Worm (Caenorhabditis elegans): Measurements from ENCODE around the gene unc-24.

unc-24 gene

ce11 chrIV:7961889-7962342, 17.8 kb upstream of the unc-24 start:
- no peak for TF ChIP-seq F13H6.1 (tag; optimal IDR thresholded peaks at IDR 0.05)
- TF ChIP-seq nhr-237 (tag; optimal IDR thresholded peaks at IDR 0.05) = no peak
- no peak for TF ChIP-seq Y55F3AM.14 (GFP tag; optimal IDR thresholded peaks at IDR 0.05)
- no peak for TF ChIP-seq elt-3 (tag; optimal IDR thresholded peaks at IDR 0.05)
- TF ChIP-seq ztf-1 (GFP tag; conservative IDR thresholded peaks at IDR 0.05) = no peak
- no peak for TF ChIP-seq sem-4 (tag; optimal IDR thresholded peaks at IDR 0.05)
- no peak for TF ChIP-seq nhr-11 (tag; optimal IDR thresholded peaks at IDR 0.05)
- TF ChIP-seq unc-62 (GFP tag; optimal IDR thresholded peaks at IDR 0.05) = no peak
- no peak for TF ChIP-seq nhr-21 (tag; optimal IDR thresholded peaks at IDR 0.05)
- no peak for TF ChIP-seq aly-2 (tag; optimal IDR thresholded peaks at IDR 0.05)
- TF ChIP-seq nhr-77 (tag; optimal IDR thresholded peaks at IDR 0.05) = no peak
- no peak for TF ChIP-seq lsy-2 (tag; optimal IDR thresholded peaks at IDR 0.05)
- no peak for TF ChIP-seq ceh-16 (tag; optimal IDR thresholded peaks at IDR 0.05)
- no peak for TF ChIP-seq snpc-4 (tag; optimal IDR thresholded peaks at IDR 0.05)

- TF ChIP-seq peb-1 (tag; optimal IDR thresholded peaks at IDR 0.05) = no peak
- no peak for TF ChIP-seq ceh-82 (tag; optimal IDR thresholded peaks at IDR 0.05)
These were observed 12.7 kb upstream of the unc-24 start, which contains the start of gene F57H12.5 for ce11 chrIV:7967006-7967405. Gene F57H12.5, plus strand, starts transcription at chrIV:7967306.

- TF ChIP-seq lin-13 (GFP tag; optimal IDR thresholded peaks at IDR 0.05) (no peak), aly-2 (tag; optimal IDR thresholded peaks at IDR 0.05) (no peak), snpc-4 (tag; optimal IDR thresholded peaks at IDR 0.05) (no peak), gmeb-1 (tag; optimal IDR thresholded peaks at IDR 0.05) (no peak), unc-62 (GFP tag; optimal IDR thresholded peaks at IDR 0.05) (no peak), lin-39 (tag; optimal IDR thresholded peaks at IDR 0.05) (no peak), sma-9 (GFP tag; optimal IDR thresholded peaks at IDR 0.05) (no peak), sma-9 (tag; optimal IDR thresholded peaks at IDR 0.05) (no peak), R02D3.7 (tag; optimal IDR thresholded peaks at IDR 0.05) (no peak), lsy-2 (tag; optimal IDR thresholded peaks at IDR 0.05) (no peak), lin-11 (tag; optimal IDR thresholded peaks at IDR 0.05) (no peak), ztf-4 (tag; optimal IDR thresholded peaks at IDR 0.05) (no peak), nhr-23 (tag; optimal IDR thresholded peaks at IDR 0.05) (no peak), nhr-12 (tag; optimal IDR thresholded peaks at IDR 0.05) (no peak), peb-1 (tag; optimal IDR thresholded peaks at IDR 0.05) (no peak), nhr-129 (tag; optimal IDR thresholded peaks at IDR 0.05) (no peak), alr-1 (tag; optimal IDR thresholded peaks at IDR 0.05) (no peak), nhr-10 (tag; optimal IDR thresholded peaks at IDR 0.05) (no peak)
These were observed 3.5 kb upstream of the unc-24 start, which contains the start of gene F57H12.6 for ce11 chrIV:7976210-7976609. Gene F57H12.6, minus strand, starts transcription at chrIV:7976310.

ce11 chrIV:7977452-7977940, 2.2 kb upstream of the unc-24 start, which contains the start of gene ora-1:
Gene ora-1, plus strand, starts transcription at chrIV:7977890.
- TF ChIP-seq nhr-129 (tag; optimal IDR thresholded peaks at IDR 0.05) = no peak
- TF ChIP-seq mdl-1 (tag; optimal IDR thresholded peaks at IDR 0.05) = no peak
- peak; percentile 78 for TF ChIP-seq blmp-1 (tag; optimal IDR thresholded peaks at IDR 0.05; ENCODE audit: insufficient read depth)
- peak; percentile 41 for TF ChIP-seq nhr-25 (tag; optimal IDR thresholded peaks at IDR 0.05)

ce11 chrIV:7982024-7982576, 2.4 kb downstream of the unc-24 start, which contains the start of gene arf-5:
Gene arf-5, plus strand, starts transcription at chrIV:7982526.
- peak; percentile 52 for TF ChIP-seq unc-55 (GFP tag; optimal IDR thresholded peaks at IDR 0.05)
- TF ChIP-seq ztf-1 (GFP tag; conservative IDR thresholded peaks at IDR 0.05) = no peak
- no peak for TF ChIP-seq elt-1 (tag; optimal IDR thresholded peaks at IDR 0.05)
- no peak for TF ChIP-seq sma-9 (GFP tag; optimal IDR thresholded peaks at IDR 0.05)
- TF ChIP-seq sma-9 (tag; optimal IDR thresholded peaks at IDR 0.05) = no peak
- no peak for TF ChIP-seq sem-4 (tag; optimal IDR thresholded peaks at IDR 0.05)
- TF ChIP-seq nhr-237 (tag; optimal IDR thresholded peaks at IDR 0.05) = no peak
- TF ChIP-seq nhr-25 (tag; optimal IDR thresholded peaks at IDR 0.05) = no peak
- TF ChIP-seq egl-27 (tag; optimal IDR thresholded peaks at IDR 0.05) = no peak
- no peak for TF ChIP-seq ZK546.5 (tag; optimal IDR thresholded peaks at IDR 0.05)
- TF ChIP-seq elt-3 (tag; optimal IDR thresholded peaks at IDR 0.05) = no peak
- TF ChIP-seq peb-1 (tag; optimal IDR thresholded peaks at IDR 0.05) = no peak
- TF ChIP-seq lin-13 (GFP tag; optimal IDR thresholded peaks at IDR 0.05) = peak; percentile 37
- TF ChIP-seq nhr-12 (tag; optimal IDR thresholded peaks at IDR 0.05) = no peak
- TF ChIP-seq sma-3 (GFP tag; optimal IDR thresholded peaks at IDR 0.05) = no peak
- no peak for TF ChIP-seq aly-2 (tag; optimal IDR thresholded peaks at IDR 0.05)
- no peak for TF ChIP-seq R02D3.7 (tag; optimal IDR thresholded peaks at IDR 0.05)
- TF ChIP-seq nhr-10 (tag; optimal IDR thresholded peaks at IDR 0.05) = no peak
- peak in 1 of 2 experiments; percentile 36 for TF ChIP-seq mdl-1 (tag; optimal IDR thresholded peaks at IDR 0.05)
- TF ChIP-seq crh-2 (tag; optimal IDR thresholded peaks at IDR 0.05) = peak; percentile 73
- TF ChIP-seq dmd-4 (tag; optimal IDR thresholded peaks at IDR 0.05) = no peak
- TF ChIP-seq zag-1 (tag; optimal IDR thresholded peaks at IDR 0.05) = no peak
- TF ChIP-seq fos-1 (tag; optimal IDR thresholded peaks at IDR 0.05) = no peak
- no peak for TF ChIP-seq F13H6.1 (tag; optimal IDR thresholded peaks at IDR 0.05)
- no peak for TF ChIP-seq unc-39 (tag; optimal IDR thresholded peaks at IDR 0.05)
- TF ChIP-seq nhr-6 (tag; optimal IDR thresholded peaks at IDR 0.05) = no peak
- peak in 1 of 2 experiments; percentile 74 for TF ChIP-seq lsy-2 (tag; optimal IDR thresholded peaks at IDR 0.05)
- no peak for TF ChIP-seq skn-1 (tag; optimal IDR thresholded peaks at IDR 0.05)

All from whole organism, L2 larva.